Fruit fly (Drosophila melanogaster) ovary, adult (tissue): ENCODE results near the gene CG33689.

ENCODE experiments used
- CG17801 ChIP-seq: fragments of 200-800 bp; optimal IDR thresholded peaks from 2 replicates; lab custom pipeline; 2019; ENCODE audit warnings: missing biosample characterization, mild to moderate bottlenecking, missing genetic modification characterization, moderate library complexity; ENCODE audit not compliant: partially characterized antibody

The CG33689 gene

DNA sequence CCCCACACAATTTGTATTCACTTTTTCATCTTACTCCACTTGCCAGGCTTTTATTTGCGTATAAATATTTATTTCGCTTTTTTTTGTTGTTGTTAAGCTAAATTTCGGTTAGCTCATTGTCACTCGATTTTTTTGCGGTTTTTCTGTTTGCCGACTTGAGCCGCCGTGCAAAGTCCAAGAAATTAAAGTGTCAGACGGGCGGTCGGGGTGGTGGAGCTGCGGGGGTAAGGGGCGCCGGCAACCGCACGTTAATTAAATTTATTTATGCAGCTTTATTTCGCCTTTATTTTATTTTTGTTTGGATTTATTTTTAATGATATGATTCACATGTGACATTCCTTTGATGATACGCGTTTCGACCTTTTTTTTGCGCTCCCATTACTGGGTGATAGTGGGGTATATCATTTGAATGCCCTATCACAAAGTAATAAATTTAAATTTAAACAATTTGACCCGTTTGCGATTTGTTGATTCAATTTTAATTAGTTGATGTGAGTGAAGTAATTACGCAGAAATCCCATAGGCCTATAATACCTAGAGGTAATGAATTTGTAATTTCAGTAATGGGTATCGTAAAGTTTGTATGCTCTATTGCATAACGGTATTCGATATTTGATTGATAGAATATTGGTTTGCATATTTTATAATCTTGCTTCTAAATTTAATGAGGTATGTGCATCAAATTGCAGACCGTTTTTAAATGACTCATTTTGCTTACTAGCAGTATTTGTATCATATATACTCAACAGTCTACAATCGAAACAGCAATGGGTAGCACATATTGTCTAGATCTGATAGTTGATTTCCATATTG, 34.5 kb upstream of the CG33689 start:
- TF ChIP-seq CG17801 (GFP tag; lab: Kevin White, UChicago): no peak

DNA sequence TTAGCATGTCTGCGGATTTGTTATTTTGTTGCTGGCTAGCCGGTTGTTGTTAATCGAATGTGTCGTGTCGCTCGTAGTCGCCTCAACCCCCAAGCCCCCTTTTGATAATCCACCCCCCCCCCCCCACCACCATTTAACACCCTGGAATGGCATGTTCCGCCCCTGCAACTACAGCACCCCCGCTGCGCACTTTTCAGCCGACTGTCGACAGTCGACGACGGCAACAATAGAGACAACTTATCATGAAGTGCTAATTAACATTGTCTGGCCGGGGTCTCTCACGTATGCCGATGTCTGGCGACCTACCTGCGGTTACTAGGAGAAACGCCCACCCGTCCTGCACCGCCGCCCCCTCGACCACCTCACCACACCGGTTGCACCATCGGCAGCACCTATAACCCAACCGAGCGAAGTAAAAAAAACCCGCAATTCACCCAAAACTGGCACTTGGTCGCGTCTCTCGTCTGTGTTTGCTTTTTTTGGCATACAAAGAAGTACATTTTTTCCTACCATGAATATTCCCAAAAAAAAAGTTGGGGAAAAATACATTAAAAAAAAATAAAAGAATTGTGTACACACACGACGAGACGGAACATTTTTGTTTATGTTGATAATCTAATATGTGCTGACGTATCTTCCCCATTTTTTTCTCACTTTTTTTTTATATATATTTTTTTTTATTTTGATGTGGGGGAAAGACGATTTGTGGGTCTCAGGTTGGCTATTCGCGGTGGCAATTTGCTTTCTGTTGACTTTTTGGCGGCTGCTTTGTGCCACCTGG, 33.6 kb upstream of the CG33689 start:
- no peak for TF ChIP-seq CG17801 (GFP tag; lab: Kevin White, UChicago)

DNA sequence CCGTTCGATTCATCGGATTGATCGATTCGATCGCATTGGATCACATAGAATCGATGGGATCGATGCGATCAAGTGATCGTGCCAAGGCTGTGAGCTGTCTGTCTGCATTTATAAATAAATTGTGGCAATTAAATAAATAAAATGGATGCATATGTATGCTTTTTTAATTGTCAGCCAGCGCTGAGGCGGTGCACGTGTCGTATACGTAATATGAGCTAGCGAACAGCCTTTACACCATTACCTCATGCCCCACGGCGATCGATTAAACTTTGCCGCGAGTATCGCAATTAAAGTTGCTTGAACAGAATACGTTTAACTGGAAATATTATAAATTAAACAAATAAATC, 33.1 kb upstream of the CG33689 start:
- no peak for TF ChIP-seq CG17801 (GFP tag; lab: Kevin White, UChicago)

DNA sequence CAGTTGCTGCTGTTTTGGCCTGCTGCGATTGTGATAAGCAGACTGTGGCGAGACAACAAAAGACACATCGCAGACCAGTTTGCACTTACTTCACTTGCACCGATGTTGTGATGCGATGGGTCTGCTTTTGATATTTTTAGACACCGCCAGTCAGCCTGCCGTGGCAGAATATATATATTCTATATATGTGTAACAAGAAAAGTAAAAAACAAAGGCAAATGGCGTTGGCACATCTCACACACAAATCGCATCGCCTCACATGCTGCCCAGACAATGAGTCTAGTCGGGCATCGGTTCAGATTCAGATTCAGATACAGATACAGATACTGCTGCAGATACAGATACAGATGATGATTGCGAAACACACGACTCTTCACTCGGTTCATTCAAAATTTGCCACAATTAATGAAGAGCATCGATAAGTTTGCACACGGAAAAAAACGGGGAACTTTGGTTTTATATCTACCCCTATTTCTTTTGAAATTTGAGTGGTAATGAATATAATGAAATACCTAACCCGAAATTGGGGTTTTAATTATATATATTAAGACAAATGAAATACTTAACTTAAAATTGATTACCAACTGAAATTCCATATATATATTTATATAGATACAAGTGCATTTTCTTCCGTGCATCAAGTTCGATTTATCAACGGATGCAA, 32.2 kb upstream of the CG33689 start:
- TF ChIP-seq CG17801 (GFP tag; lab: Kevin White, UChicago): no peak

DNA sequence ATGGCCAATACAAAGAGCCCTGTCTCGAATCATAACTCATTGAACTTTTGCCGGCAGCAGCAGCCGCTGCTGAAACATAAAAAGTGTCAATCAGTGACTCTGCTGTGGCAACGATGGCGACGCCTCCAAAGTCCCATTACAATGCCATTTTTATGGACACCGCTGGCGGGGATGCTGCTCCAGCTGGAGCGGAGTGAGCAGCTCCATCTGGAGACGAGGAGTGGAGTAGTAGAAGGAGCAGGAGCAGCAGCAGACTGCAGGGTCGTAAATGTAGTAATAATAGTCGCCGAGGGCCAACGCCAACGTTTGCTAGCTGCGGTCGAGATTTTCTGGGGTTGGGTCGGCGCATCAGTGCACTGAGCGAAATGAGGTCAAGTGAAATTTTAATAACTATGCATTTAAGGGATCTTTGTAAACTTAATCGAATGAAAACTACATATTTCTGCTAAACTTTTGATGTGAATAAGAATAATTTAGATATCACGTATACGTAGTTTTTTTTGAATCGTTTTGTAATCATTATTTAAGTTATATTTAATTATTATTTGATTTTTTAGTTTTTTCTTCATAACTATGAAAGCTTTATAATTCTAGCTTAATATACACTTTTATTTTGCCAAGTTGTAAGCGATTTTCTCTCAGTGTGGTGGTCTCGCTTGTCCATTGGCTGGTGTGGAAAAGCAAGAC, 31.4 kb upstream of the CG33689 start:
- TF ChIP-seq CG17801 (GFP tag; lab: Kevin White, UChicago): no peak

DNA sequence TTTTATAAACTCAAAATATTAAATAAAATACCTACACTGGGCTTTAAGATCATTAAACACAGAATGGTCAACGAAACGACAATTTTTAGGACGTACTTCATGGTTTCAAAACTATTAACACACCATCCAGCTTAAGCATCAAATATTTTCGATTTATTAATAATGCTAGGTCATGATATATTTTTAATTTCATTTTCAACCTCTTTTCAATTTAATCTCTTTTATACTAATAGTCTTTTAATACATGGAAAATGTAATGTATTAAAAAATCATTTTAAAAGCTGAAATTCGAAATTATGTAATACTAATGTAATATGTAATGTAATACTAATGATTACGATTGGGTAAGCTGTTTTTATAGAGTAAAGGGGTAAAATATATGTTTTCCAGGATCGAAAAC, 30.0 kb upstream of the CG33689 start, which contains the start of gene CG33796:
CG33796 (minus strand) TSS at position 101 of the 400 bp plus-strand sequence.
- no peak for TF ChIP-seq CG17801 (GFP tag; lab: Kevin White, UChicago)

DNA sequence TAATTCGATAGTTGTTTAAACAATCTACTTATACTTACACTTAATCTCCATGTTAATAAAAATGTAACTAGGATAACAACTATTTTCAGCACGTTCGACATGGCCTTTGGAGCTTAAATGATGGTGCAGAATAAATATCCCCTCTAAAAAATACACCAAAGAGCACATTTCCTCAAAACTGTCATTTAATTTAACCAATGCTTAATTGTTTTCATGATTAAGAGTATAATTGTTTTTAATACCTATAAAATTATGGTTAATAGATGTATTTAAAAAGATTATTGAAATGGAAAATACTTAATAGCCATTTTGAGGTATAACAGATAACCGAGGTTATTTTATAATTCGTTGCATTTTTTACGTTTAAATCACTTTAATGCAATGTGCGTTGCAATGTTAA, 28.7 kb upstream of the CG33689 start, which contains the start of gene CG33795:
CG33795 (minus strand) TSS at position 101 of the 400 bp plus-strand sequence.
- TF ChIP-seq CG17801 (GFP tag; lab: Kevin White, UChicago): no peak

DNA sequence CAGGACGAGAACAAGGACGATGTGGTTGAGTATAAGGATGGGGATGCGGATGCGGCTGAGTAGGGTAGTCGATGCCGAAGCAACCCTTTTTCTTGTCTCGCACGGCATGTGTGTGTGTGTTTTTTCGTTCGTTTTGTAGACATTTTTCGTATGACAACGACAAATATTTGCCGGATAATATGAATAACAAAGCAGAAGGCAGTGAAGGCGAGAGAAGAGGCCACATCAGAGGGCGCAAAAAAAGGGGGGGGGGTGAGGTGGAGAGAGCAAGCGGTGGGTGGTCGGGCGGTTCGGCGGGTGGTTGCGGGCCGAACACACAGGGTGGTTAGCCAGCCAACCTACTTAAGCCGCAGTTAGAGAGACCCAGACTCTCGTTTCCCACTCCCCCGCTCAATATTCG, 27.6 kb upstream of the CG33689 start:
- no peak for TF ChIP-seq CG17801 (GFP tag; lab: Kevin White, UChicago)

DNA sequence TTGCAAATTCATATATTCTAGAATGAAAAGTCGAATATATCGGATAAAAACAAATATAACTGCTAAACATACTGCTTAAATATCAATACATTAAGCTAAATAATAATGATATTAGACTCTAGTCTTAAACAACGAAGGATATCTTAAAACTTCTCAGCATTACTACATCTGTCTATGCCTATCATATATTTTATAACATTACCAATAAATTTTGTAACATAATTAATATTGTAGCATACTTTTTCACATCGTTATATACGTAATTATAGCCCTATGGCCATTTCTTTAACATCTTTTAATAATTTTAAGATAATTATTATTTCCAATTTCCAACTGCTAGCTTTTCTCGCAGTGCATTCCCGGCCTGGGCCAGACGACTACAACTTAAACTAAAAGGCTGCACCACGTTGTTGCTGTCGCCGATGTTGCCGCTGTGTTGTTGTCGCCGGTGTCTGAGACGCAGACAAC, 27.2 kb upstream of the CG33689 start:
- no peak for TF ChIP-seq CG17801 (GFP tag; lab: Kevin White, UChicago)

DNA sequence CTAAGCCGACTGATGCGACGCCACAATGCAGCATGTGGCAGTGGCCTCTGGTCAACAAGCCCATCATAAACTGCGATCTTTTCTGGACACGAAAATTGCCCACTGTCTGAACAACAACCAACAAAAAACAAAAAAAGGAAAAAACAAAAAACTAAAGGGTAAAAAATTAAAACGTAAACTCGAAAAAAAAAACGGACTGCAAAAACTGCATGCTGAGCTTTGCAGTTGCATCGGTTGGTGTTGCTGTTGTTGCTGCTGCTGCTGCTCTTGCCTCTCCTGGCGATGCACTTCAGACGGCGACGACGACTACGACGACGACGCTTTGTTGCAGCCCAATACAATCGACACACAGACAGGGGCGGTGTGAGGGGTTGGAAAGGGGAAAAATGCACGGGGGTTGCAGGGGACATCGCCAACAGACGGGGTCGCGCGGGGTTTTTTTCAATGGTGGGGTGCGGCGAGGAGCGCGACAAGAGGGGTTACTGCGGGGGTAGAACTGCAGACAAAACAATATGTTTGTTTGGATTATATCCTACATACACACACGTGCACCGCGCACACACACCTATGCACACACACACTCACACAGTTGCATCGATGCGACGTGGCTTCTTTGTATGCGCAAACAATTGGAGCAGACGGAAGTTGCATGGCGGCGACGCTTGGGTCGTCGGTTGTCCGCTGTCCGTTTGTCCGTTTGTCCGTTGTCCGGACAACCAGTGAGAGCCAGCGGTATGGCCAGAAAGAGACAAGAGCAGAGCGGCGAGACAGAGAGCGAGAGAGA, 26.0 kb upstream of the CG33689 start:
- TF ChIP-seq CG17801 (GFP tag; lab: Kevin White, UChicago): no peak

DNA sequence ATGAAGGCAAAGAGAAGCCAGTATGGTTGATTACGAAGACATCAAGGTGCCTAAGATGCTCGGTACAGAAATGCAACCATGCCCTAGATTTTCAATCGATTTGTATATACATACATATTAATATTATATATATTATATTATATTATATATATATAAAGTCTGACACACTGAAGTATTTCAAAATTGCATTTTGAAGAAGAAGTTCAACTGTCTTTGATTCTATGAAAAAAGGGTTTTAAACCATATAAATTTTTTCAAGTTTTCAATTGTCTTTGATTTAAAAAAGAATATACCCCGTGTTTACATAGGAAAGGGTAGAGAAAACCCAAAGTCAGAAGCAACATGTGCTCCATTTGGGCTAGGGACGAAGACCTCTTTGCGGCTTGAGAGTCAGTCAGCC, 25.3 kb upstream of the CG33689 start:
- TF ChIP-seq CG17801 (GFP tag; lab: Kevin White, UChicago): no peak

DNA sequence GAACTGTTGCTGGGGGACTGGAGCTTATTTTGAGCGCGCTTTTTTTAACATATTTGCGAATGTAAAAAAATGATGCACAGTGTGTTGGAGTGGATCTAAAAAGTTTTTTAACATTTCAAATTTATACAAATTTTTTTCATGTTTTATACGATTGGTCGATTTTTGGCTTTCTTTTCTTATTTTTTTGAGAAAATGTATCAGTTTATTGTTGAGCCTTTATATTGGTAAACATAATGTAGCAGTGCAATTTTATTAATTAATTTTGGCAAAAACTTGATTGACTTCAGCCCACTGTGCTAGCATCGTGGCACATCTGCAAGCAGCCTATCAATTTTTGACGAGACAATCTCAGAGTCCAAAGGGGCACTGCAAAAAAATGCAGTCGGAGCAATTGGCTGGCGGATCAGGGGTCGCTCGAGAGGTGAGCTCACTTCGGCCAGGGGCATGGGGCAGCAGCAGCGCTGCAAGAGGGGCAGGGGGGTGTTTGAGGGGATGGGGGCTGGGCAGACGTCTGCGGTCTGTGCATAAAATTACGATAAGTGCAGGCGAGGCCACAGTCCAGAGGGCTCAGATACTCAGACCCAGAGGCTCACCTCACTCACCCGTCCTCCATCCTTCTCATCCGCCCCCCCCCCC, 24.3 kb upstream of the CG33689 start:
- no peak for TF ChIP-seq CG17801 (GFP tag; lab: Kevin White, UChicago)

DNA sequence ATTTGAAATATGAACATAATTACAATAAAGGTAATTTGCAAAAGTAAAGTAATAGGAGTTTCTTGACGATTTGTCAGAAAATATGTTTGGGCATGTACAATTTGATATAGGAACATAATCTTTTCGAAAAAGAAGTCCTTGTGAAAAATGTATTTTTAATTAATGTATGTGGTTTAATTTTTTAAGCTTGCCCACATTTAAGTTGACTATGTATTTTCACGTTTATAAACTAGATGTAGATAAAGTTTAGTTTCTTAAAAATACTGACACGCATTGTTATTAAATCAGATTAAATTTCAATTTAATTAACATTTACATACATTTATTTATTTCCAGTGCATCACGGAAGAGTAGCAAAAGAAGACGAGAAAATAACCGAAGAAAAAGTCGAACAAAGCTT, 23.5 kb upstream of the CG33689 start:
- no peak for TF ChIP-seq CG17801 (GFP tag; lab: Kevin White, UChicago)
